Worm (Caenorhabditis elegans): ENCODE results near the gene C49C8.1.

Gene C49C8.1

DNA sequence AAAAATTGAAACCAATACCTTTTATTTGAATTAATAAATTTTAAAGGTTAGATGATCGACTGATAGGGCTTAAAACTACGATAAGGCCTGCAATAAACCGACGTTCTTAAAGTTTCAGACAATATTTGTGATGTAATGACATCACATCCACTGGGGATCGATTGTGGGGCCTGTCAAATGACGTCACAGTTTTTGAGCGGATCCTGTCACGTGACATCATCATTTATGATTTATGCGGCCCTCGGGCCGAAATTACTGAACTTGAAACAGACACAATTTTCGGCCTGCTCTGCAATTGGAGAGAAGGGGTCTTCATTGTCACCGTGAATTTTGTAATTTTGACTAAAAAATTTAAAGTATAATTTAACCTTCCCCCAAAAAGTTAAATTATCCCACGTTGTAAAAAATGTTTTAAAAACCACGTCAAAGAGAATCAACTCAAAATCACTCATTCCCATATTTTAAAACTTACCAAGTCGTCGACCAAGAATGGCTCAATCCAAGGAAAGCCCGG, at the start of gene C49C8.1:
TSS of gene C49C8.1 (plus strand) at position 464 of the 514 bp plus-strand sequence.
- no peak for TF ChIP-seq nhr-76 (tag; optimal IDR thresholded peaks at IDR 0.05)
- TF ChIP-seq unc-62 (GFP tag; optimal IDR thresholded peaks at IDR 0.05): no peak
- no peak for TF ChIP-seq nfya-1 (tag; optimal IDR thresholded peaks at IDR 0.05; ENCODE audit: insufficient read depth)
- peak; percentile 30 for TF ChIP-seq elt-2 (tag; optimal IDR thresholded peaks at IDR 0.05)
- TF ChIP-seq mdl-1 (tag; optimal IDR thresholded peaks at IDR 0.05): no peak
- no peak for TF ChIP-seq nhr-237 (tag; optimal IDR thresholded peaks at IDR 0.05)
- TF ChIP-seq fos-1 (tag; optimal IDR thresholded peaks at IDR 0.05): no peak

DNA sequence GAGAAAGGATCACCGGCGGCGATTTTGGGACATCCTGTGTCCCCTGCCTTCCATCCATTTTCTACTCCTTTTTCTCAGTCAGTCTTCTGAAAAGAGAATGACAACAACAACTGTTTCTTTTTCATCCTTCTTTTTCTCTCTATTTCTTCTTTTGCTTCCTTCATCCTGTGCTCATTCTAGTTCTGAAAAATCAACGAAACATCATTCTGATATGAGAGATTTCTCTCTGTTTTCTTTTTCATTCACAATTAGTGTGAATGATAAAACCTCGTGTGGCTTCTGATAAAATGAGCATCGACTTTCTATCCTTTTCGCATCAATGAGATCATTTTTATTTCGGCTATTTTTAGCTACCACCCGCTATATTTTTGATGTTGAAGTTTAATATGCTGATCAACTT, 49.2 kb upstream of the C49C8.1 start:
- TF ChIP-seq elt-1 (tag; optimal IDR thresholded peaks at IDR 0.05) (no peak), nhr-11 (tag; optimal IDR thresholded peaks at IDR 0.05) (peak; percentile 53)

ce11 chrIV:8608204-8608603, 46.2 kb upstream of the C49C8.1 start:
- TF ChIP-seq snpc-4 (tag; optimal IDR thresholded peaks at IDR 0.05) (no peak), fkh-10 (GFP tag; optimal IDR thresholded peaks at IDR 0.05) (no peak), hmg-11 (tag; optimal IDR thresholded peaks at IDR 0.05) (no peak), R02D3.7 (tag; optimal IDR thresholded peaks at IDR 0.05) (no peak), elt-1 (tag; optimal IDR thresholded peaks at IDR 0.05) (peak; percentile 63)

DNA sequence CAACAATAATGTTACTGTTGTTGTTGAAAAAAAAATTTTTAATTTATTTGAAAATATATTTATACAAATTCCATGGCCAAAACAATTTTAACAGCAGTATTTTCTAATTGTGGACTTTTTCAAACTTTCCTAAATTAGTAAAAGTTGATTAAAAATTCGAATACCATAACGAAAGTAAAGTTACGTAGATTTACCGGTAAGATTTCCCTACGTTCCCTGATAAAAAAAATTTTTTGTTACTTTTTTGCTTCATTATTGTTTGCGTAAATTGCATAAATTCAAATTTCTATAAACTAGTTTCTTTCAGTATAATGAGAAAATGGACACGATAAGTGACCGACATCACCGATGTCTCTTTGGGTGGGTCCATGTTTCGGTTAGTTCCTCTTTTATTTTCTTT, 45.4 kb upstream of the C49C8.1 start, which contains the start of gene F42A9.6:
TSS of gene F42A9.6 (plus strand) at position 301 of the 400 bp plus-strand sequence.
- TF ChIP-seq ztf-4 (tag; optimal IDR thresholded peaks at IDR 0.05) (no peak), unc-62 (GFP tag; optimal IDR thresholded peaks at IDR 0.05) (no peak), ceh-28 (tag; optimal IDR thresholded peaks at IDR 0.05) (no peak), eor-1 (tag; optimal IDR thresholded peaks at IDR 0.05) (no peak), daf-12 (tag; optimal IDR thresholded peaks at IDR 0.05) (no peak), ceh-9 (tag; optimal IDR thresholded peaks at IDR 0.05) (no peak), pqm-1 (tag; optimal IDR thresholded peaks at IDR 0.05) (no peak), fos-1 (tag; optimal IDR thresholded peaks at IDR 0.05) (no peak), jun-1 (tag; optimal IDR thresholded peaks at IDR 0.05) (no peak)

- TF ChIP-seq pha-4 (tag; optimal IDR thresholded peaks at IDR 0.05): peak; percentile 91
- TF ChIP-seq elt-2 (tag; optimal IDR thresholded peaks at IDR 0.05): peak; percentile 67
- TF ChIP-seq elt-1 (tag; optimal IDR thresholded peaks at IDR 0.05): no peak
- TF ChIP-seq pqm-1 (tag; optimal IDR thresholded peaks at IDR 0.05): peak; percentile 83
Observed at ce11 chrIV:8611886-8612542, 42.4 kb upstream of the C49C8.1 start, which contains the start of the genes F42A9.17 and cyp-33E2. TSS of gene F42A9.17 (minus strand) at chrIV:8611936. TSS of gene cyp-33E2 (plus strand) at chrIV:8612334.

DNA sequence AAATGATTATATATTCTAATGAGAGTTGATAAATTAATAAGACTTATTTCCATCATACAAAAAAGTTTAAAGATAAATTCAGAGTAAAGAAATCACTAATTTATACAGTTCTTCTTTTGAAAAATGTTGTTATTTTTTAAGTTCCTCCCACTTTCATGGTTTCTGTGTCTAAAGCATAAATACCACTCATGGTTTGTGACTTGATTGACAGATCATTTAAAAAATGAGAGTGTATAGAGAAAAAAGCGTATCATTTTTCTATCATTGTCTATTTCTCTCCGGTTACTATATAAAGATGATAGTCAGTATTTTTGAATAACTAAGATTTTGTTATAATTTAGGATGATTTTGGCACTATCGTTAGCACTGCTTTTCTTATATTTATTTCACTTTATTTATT, 39.7 kb upstream of the C49C8.1 start, which contains the start of gene cyp-33E3:
TSS of gene cyp-33E3 (plus strand) at position 316 of the 400 bp plus-strand sequence.
- TF ChIP-seq zag-1 (tag; optimal IDR thresholded peaks at IDR 0.05) (no peak), elt-2 (tag; optimal IDR thresholded peaks at IDR 0.05) (peak; percentile 17)

- TF ChIP-seq lin-39 (tag; optimal IDR thresholded peaks at IDR 0.05): no peak
- no peak for TF ChIP-seq ceh-9 (tag; optimal IDR thresholded peaks at IDR 0.05)
- no peak for TF ChIP-seq nhr-12 (tag; optimal IDR thresholded peaks at IDR 0.05)
- no peak for TF ChIP-seq R02D3.7 (tag; optimal IDR thresholded peaks at IDR 0.05)
- TF ChIP-seq nhr-28 (tag; optimal IDR thresholded peaks at IDR 0.05): no peak
- TF ChIP-seq elt-2 (tag; optimal IDR thresholded peaks at IDR 0.05): no peak
- no peak for TF ChIP-seq zag-1 (tag; optimal IDR thresholded peaks at IDR 0.05)
- TF ChIP-seq hmg-11 (tag; optimal IDR thresholded peaks at IDR 0.05): no peak
- no peak for TF ChIP-seq elt-1 (tag; optimal IDR thresholded peaks at IDR 0.05)
- TF ChIP-seq ztf-4 (tag; optimal IDR thresholded peaks at IDR 0.05): no peak
- TF ChIP-seq lsy-12 (tag; optimal IDR thresholded peaks at IDR 0.05): no peak
- no peak for TF ChIP-seq eor-1 (tag; optimal IDR thresholded peaks at IDR 0.05)
- TF ChIP-seq tbx-2 (tag; optimal IDR thresholded peaks at IDR 0.05): no peak
- no peak for TF ChIP-seq nhr-237 (tag; optimal IDR thresholded peaks at IDR 0.05)
- no peak for TF ChIP-seq nhr-11 (tag; optimal IDR thresholded peaks at IDR 0.05)
- no peak for TF ChIP-seq lin-15B (tag; optimal IDR thresholded peaks at IDR 0.05)
Observed at ce11 chrIV:8615314-8615713, 39.1 kb upstream of the C49C8.1 start.

Data from whole organism, L3 larva.